Worm (Caenorhabditis elegans) whole organism, midembryonic: ENCODE data around the gene F56D6.14.

ENCODE experiments used
- T22C8.4 ChIP-seq: fragments of 200-800 bp; sonication (Bioruptor generic); IDR thresholded peaks from 2 replicates; pipeline ENCODE4 v1.3.6; 2022; ENCODE audit warnings: missing genetic modification characterization, missing compliant biosample characterization
- cog-1 ChIP-seq: sonication (generic microtip); optimal IDR thresholded peaks from 2 replicates; lab custom pipeline; 2016; ENCODE audit warnings: missing genetic modification characterization, missing compliant biosample characterization
- med-1 ChIP-seq: sonication (generic microtip); optimal IDR thresholded peaks from 2 replicates; lab custom pipeline; 2017; ENCODE audit warnings: missing genetic modification characterization, mild to moderate bottlenecking, missing compliant biosample characterization, antibody characterized with exemption, missing genetic modification reagents; ENCODE audit not compliant: insufficient read depth
- ref-1 ChIP-seq: fragments of 200-800 bp; sonication (Bioruptor generic); conservative IDR thresholded peaks from 2 replicates; pipeline ENCODE4 v1.3.6; 2022; ENCODE audit warnings: missing genetic modification reagents, missing genetic modification characterization, missing compliant biosample characterization

ce11 chrIV:3963498-3963897 is 46.0 kb downstream of the F56D6.14 start:
- TF ChIP-seq cog-1 (tag; lab: Kevin White, UChicago) (no peak), med-1 (GFP tag; lab: Kevin White, UChicago) (no peak), T22C8.4 (GFP tag; lab: Robert Waterston, UW) (no peak), ref-1 (GFP tag; lab: Robert Waterston, UW) (no peak)
